Fruit fly (Drosophila melanogaster) whole organism, adult: ENCODE results near the gene CG42486.

Source experiments
- CG11617 ChIP-seq: fragments of 200-800 bp; sonication (Bioruptor generic); optimal IDR thresholded peaks from 2 replicates; lab custom pipeline; 2017; ENCODE audit warnings: mild to moderate bottlenecking, missing biosample characterization, missing genetic modification reagents, missing genetic modification characterization
- CG12768 ChIP-seq: fragments of 200-800 bp; sonication (Bioruptor generic); optimal IDR thresholded peaks from 2 replicates; lab custom pipeline; 2017; ENCODE audit warnings: missing biosample characterization, missing genetic modification characterization, mild to moderate bottlenecking, moderate library complexity, missing genetic modification reagents
- CG14711 ChIP-seq: fragments of 200-800 bp; sonication (Bioruptor generic); optimal IDR thresholded peaks from 2 replicates; lab custom pipeline; 2018; ENCODE audit warnings: missing biosample characterization, mild to moderate bottlenecking, missing genetic modification characterization, moderate library complexity
- CG1620 ChIP-seq: fragments of 200-800 bp; sonication (Bioruptor generic); optimal IDR thresholded peaks from 2 replicates; lab custom pipeline; 2016; ENCODE audit warnings: missing biosample characterization, missing genetic modification characterization
- CG33017 ChIP-seq: fragments of 200-800 bp; sonication (Bioruptor generic); optimal IDR thresholded peaks from 2 replicates; lab custom pipeline; 2018; ENCODE audit warnings: missing biosample characterization, mild to moderate bottlenecking, missing genetic modification characterization, moderate library complexity
- CG5204 ChIP-seq: fragments of 200-800 bp; sonication (Bioruptor generic); optimal IDR thresholded peaks from 2 replicates; lab custom pipeline; 2016; ENCODE audit warnings: missing biosample characterization, missing genetic modification characterization
- CG7045 ChIP-seq: fragments of 200-800 bp; sonication (Bioruptor generic); optimal IDR thresholded peaks from 2 replicates; lab custom pipeline; 2017; ENCODE audit warnings: missing biosample characterization, mild to moderate bottlenecking, missing genetic modification characterization
- CG7101 ChIP-seq: fragments of 200-800 bp; sonication (Bioruptor generic); optimal IDR thresholded peaks from 2 replicates; lab custom pipeline; 2018; ENCODE audit warnings: missing biosample characterization, mild to moderate bottlenecking, missing genetic modification characterization, moderate library complexity
- Clk ChIP-seq: fragments of 200-800 bp; sonication (Bioruptor generic); optimal IDR thresholded peaks from 2 replicates; lab custom pipeline; 2017; ENCODE audit warnings: missing biosample characterization, missing genetic modification characterization
- Crg-1 ChIP-seq: fragments of 200-800 bp; sonication (Bioruptor generic); optimal IDR thresholded peaks from 2 replicates; lab custom pipeline; 2016; ENCODE audit warnings: missing biosample characterization, missing genetic modification characterization
- Hr96 ChIP-seq: fragments of 200-800 bp; sonication (Bioruptor generic); optimal IDR thresholded peaks from 2 replicates; lab custom pipeline; 2016; ENCODE audit warnings: missing biosample characterization, missing genetic modification characterization
- Mnt ChIP-seq: fragments of 200-800 bp; sonication (Bioruptor generic); optimal IDR thresholded peaks from 2 replicates; lab custom pipeline; 2016; ENCODE audit warnings: missing biosample characterization, mild to moderate bottlenecking, missing genetic modification characterization
- bab1 ChIP-seq: fragments of 200-800 bp; sonication (Bioruptor generic); optimal IDR thresholded peaks from 3 replicates; lab custom pipeline; 2019; ENCODE audit warnings: missing biosample characterization, mild to moderate bottlenecking, missing genetic modification characterization, moderate library complexity
- cic ChIP-seq: fragments of 200-800 bp; sonication (Bioruptor generic); optimal IDR thresholded peaks from 2 replicates; lab custom pipeline; 2017; ENCODE audit warnings: missing biosample characterization, mild to moderate bottlenecking, missing genetic modification characterization, moderate library complexity
- cnc ChIP-seq, 2 experiments: fragments of >200 bp; optimal IDR thresholded peaks; 2 replicates each; lab custom pipeline; 2017
- kay ChIP-seq: fragments of 200-800 bp; sonication (Bioruptor generic); peaks from one replicate; lab custom pipeline; 2016; ENCODE audit warnings: missing biosample characterization, missing genetic modification characterization, borderline replicate concordance
- ovo ChIP-seq: fragments of 200-800 bp; sonication (Bioruptor generic); optimal IDR thresholded peaks from 2 replicates; lab custom pipeline; 2016; ENCODE audit warnings: missing biosample characterization, missing genetic modification characterization
- pad ChIP-seq: fragments of 200-800 bp; sonication (Bioruptor generic); optimal IDR thresholded peaks from 3 replicates; lab custom pipeline; 2017; ENCODE audit warnings: missing biosample characterization, missing genetic modification characterization, mild to moderate bottlenecking, moderate library complexity, missing genetic modification reagents
- tj ChIP-seq: fragments of 200-800 bp; sonication (Bioruptor generic); optimal IDR thresholded peaks from 3 replicates; lab custom pipeline; 2017; ENCODE audit warnings: missing biosample characterization, mild to moderate bottlenecking, missing genetic modification characterization, moderate library complexity
- toe ChIP-seq: fragments of 200-800 bp; sonication (Bioruptor generic); optimal IDR thresholded peaks from 2 replicates; lab custom pipeline; 2016; ENCODE audit warnings: missing biosample characterization, missing genetic modification characterization

CG42486 gene

dm6 chr2L:11874232-11874765 is 31.4 kb downstream of the CG42486 start:
- TF ChIP-seq CG1620 (no peak), CG12768 (GFP tag; lab: Kevin White, UChicago) (no peak), toe (GFP tag; lab: Kevin White, UChicago) (no peak), CG5204 (GFP tag; lab: Kevin White, UChicago) (no peak), bab1 (no peak), Mnt (GFP tag; lab: Kevin White, UChicago) (no peak), cnc (optimal IDR thresholded peaks at IDR 0.05; lab: Kevin White, UChicago) (no peak), ovo (GFP tag; lab: Kevin White, UChicago) (no peak), Hr96 (GFP tag; lab: Kevin White, UChicago) (no peak), pad (GFP tag; lab: Kevin White, UChicago) (no peak), kay (GFP tag; lab: Kevin White, UChicago) (no peak), CG33017 (tag; lab: Kevin White, UChicago) (no peak), CG7045 (GFP tag; lab: Kevin White, UChicago) (no peak), CG14711 (tag; lab: Kevin White, UChicago) (no peak), CG7101 (no peak)

dm6 chr2L:11874890-11875289 is 32.0 kb downstream of the CG42486 start:
- no peak for TF ChIP-seq cnc (optimal IDR thresholded peaks at IDR 0.05; lab: Kevin White, UChicago)
- TF ChIP-seq CG33017 (tag; lab: Kevin White, UChicago): no peak
- no peak for TF ChIP-seq CG5204 (GFP tag; lab: Kevin White, UChicago)
- TF ChIP-seq CG7101: no peak
- TF ChIP-seq pad (GFP tag; lab: Kevin White, UChicago): no peak
- no peak for TF ChIP-seq Crg-1 (GFP tag; lab: Kevin White, UChicago)
- TF ChIP-seq CG14711 (tag; lab: Kevin White, UChicago): no peak
- TF ChIP-seq toe (GFP tag; lab: Kevin White, UChicago): no peak
- no peak for TF ChIP-seq Mnt (GFP tag; lab: Kevin White, UChicago)
- TF ChIP-seq kay (GFP tag; lab: Kevin White, UChicago): no peak

dm6 chr2L:11878812-11879328 is 35.9 kb downstream of the CG42486 start:
- no peak for TF ChIP-seq toe (GFP tag; lab: Kevin White, UChicago)
- no peak for TF ChIP-seq cic
- no peak for TF ChIP-seq tj (GFP tag; lab: Kevin White, UChicago)
- TF ChIP-seq bab1: no peak
- TF ChIP-seq CG11617 (GFP tag; lab: Kevin White, UChicago): no peak
- no peak for TF ChIP-seq Crg-1 (GFP tag; lab: Kevin White, UChicago)
- no peak for TF ChIP-seq CG33017 (tag; lab: Kevin White, UChicago)
- TF ChIP-seq Mnt (GFP tag; lab: Kevin White, UChicago): no peak
- TF ChIP-seq kay (GFP tag; lab: Kevin White, UChicago): no peak
- TF ChIP-seq cnc (optimal IDR thresholded peaks at IDR 0.05; lab: Kevin White, UChicago): no peak
- TF ChIP-seq CG1620: no peak
- no peak for TF ChIP-seq Clk (GFP tag; lab: Kevin White, UChicago)
- no peak for TF ChIP-seq ovo (GFP tag; lab: Kevin White, UChicago)

dm6 chr2L:11893269-11893668 is 50.3 kb downstream of the CG42486 start:
- TF ChIP-seq kay (GFP tag; lab: Kevin White, UChicago): no peak
- TF ChIP-seq ovo (GFP tag; lab: Kevin White, UChicago): no peak
- no peak for TF ChIP-seq CG7101
- TF ChIP-seq CG7045 (GFP tag; lab: Kevin White, UChicago): no peak
- no peak for TF ChIP-seq toe (GFP tag; lab: Kevin White, UChicago)
- no peak for TF ChIP-seq CG14711 (tag; lab: Kevin White, UChicago)
